Worm (Caenorhabditis elegans) whole organism, L2 larva: ENCODE data around the gene C34H4.5.

Experiments used
- alr-1 ChIP-seq: fragments of 150-350 bp; optimal IDR thresholded peaks from 2 replicates; lab custom pipeline; 2014; ENCODE audit warnings: missing biosample characterization, missing genetic modification characterization
- aly-2 ChIP-seq: fragments of 150-350 bp; optimal IDR thresholded peaks from 2 replicates; lab custom pipeline; 2014; ENCODE audit warnings: missing biosample characterization, missing genetic modification characterization
- ama-1 ChIP-seq: fragments of 150-350 bp; optimal IDR thresholded peaks from 2 replicates; lab custom pipeline; 2018; ENCODE audit warnings: inconsistent platforms
- blmp-1 ChIP-seq: sonication (generic microtip); optimal IDR thresholded peaks from 2 replicates; lab custom pipeline; 2017; ENCODE audit warnings: missing genetic modification characterization, mild to moderate bottlenecking, missing compliant biosample characterization, antibody characterized with exemption, moderate library complexity; ENCODE audit not compliant: insufficient read depth
- egl-27 ChIP-seq: sonication (generic microtip); optimal IDR thresholded peaks from 3 replicates; lab custom pipeline; 2017; ENCODE audit warnings: missing biosample characterization, missing genetic modification reagents, missing genetic modification characterization
- nhr-25 ChIP-seq: fragments of 150-350 bp; sonication (generic microtip); optimal IDR thresholded peaks from 3 replicates; lab custom pipeline; 2014; ENCODE audit warnings: missing biosample characterization, missing genetic modification characterization

- TF ChIP-seq nhr-25 (no peak), egl-27 (tag; lab: Kevin White, UChicago) (no peak), ama-1 (lab: Kevin White, UChicago) (no peak), aly-2 (tag; lab: Kevin White, UChicago) (no peak), alr-1 (tag; lab: Kevin White, UChicago) (no peak), blmp-1 (tag; lab: Kevin White, UChicago) (no peak)
These were observed 53.4 kb downstream of the C34H4.5 start for ce11 chrIV:1496679-1497033.
